Worm (Caenorhabditis elegans): ENCODE measurements around the gene cutl-22.

The cutl-22 gene

ce11 chrV:1155914-1156313 lies 14.4 kb downstream of the cutl-22 start, which contains the start of gene cmd-1 (continued):
- TF ChIP-seq ctbp-1 (GFP tag; IDR thresholded peaks at IDR 0.05) = no peak
- no peak for TF ChIP-seq ZK546.5 (tag; optimal IDR thresholded peaks at IDR 0.05)
- no peak for TF ChIP-seq ztf-11 (tag; optimal IDR thresholded peaks at IDR 0.05)
- TF ChIP-seq madf-5 (GFP tag; IDR thresholded peaks at IDR 0.05) = no peak
- no peak for TF ChIP-seq Y105C5A.15 (GFP tag; IDR thresholded peaks at IDR 0.05)
- TF ChIP-seq arid-1 (GFP tag; conservative IDR thresholded peaks at IDR 0.05) = 0 out of 2 replicates have a peak, but pooled peaks have one; percentile 23
- TF ChIP-seq zfp-3 (GFP tag; conservative IDR thresholded peaks at IDR 0.05) = no peak
- TF ChIP-seq lin-13 (GFP tag; optimal IDR thresholded peaks at IDR 0.05) = no peak
- no peak for TF ChIP-seq dpl-1 (GFP tag; optimal IDR thresholded peaks at IDR 0.05)
- TF ChIP-seq nhr-6 (tag; optimal IDR thresholded peaks at IDR 0.05) = no peak
- no peak for TF ChIP-seq nhr-42 (GFP tag; IDR thresholded peaks at IDR 0.05)

ce11 chrV:1156431-1156830 lies 14.9 kb downstream of the cutl-22 start:
- TF ChIP-seq ama-1 (optimal IDR thresholded peaks at IDR 0.05) (peak; percentile 55), ceh-62 (tag; optimal IDR thresholded peaks at IDR 0.05) (no peak), aha-1 (tag) (peak; percentile 94)

- TF ChIP-seq R02D3.7 (tag; optimal IDR thresholded peaks at IDR 0.05) (no peak), pha-4 (GFP tag; IDR thresholded peaks at IDR 0.05) (0 out of 2 replicates have a peak, but pooled peaks have one; percentile 11), pha-4 (tag; optimal IDR thresholded peaks at IDR 0.05) (no peak), ama-1 (optimal IDR thresholded peaks at IDR 0.05) (peak; percentile 87), arid-1 (GFP tag; conservative IDR thresholded peaks at IDR 0.05) (no peak), ctbp-1 (GFP tag; IDR thresholded peaks at IDR 0.05) (0 out of 2 replicates have a peak, but pooled peaks have one; percentile 7), nhr-77 (tag; optimal IDR thresholded peaks at IDR 0.05) (peak; percentile 2), tra-1 (GFP tag; IDR thresholded peaks at IDR 0.05) (0 out of 2 replicates have a peak, but pooled peaks have one; percentile 10), aha-1 (tag) (peak; percentile 85), Y105C5A.15 (GFP tag; IDR thresholded peaks at IDR 0.05) (no peak)
Observed at ce11 chrV:1157443-1157842, 15.9 kb downstream of the cutl-22 start.

- TF ChIP-seq mep-1 (tag; optimal IDR thresholded peaks at IDR 0.05) (peak; percentile 32), mdt-29 (GFP tag; IDR thresholded peaks at IDR 0.05) (no peak), nhr-42 (GFP tag; IDR thresholded peaks at IDR 0.05) (peak; percentile 66; the same call in 1 of the 2 replicates), arid-1 (GFP tag; conservative IDR thresholded peaks at IDR 0.05) (peak; percentile 64; the same call in 1 of the 2 replicates), ceh-28 (tag; optimal IDR thresholded peaks at IDR 0.05) (peak; percentile 15), dmd-8 (GFP tag; IDR thresholded peaks at IDR 0.05) (no peak), nhr-11 (tag; optimal IDR thresholded peaks at IDR 0.05) (no peak), dmd-6 (GFP tag; IDR thresholded peaks at IDR 0.05) (no peak), nhr-237 (tag; optimal IDR thresholded peaks at IDR 0.05) (no peak), egl-43 (GFP tag; IDR thresholded peaks at IDR 0.05) (peak; percentile 70), pha-4 (GFP tag; IDR thresholded peaks at IDR 0.05) (0 out of 2 replicates have a peak, but pooled peaks have one; percentile 33), pha-4 (tag; optimal IDR thresholded peaks at IDR 0.05) (no peak), lin-1 (GFP tag; IDR thresholded peaks at IDR 0.05) (no peak), hlh-11 (tag; optimal IDR thresholded peaks at IDR 0.05) (no peak), madf-5 (GFP tag; IDR thresholded peaks at IDR 0.05) (peak in 1 of 2 experiments; percentile 66; a peak in 1 of 4 replicates), pqm-1 (tag; optimal IDR thresholded peaks at IDR 0.05) (no peak), lim-7 (GFP tag; IDR thresholded peaks at IDR 0.05) (peak; percentile 47; the same call in 1 of the 2 replicates), skn-1 (tag; optimal IDR thresholded peaks at IDR 0.05) (no peak), F26F4.8 (GFP tag; conservative IDR thresholded peaks at IDR 0.05) (no peak), snpc-4 (tag; optimal IDR thresholded peaks at IDR 0.05) (no peak), zip-11 (GFP tag; IDR thresholded peaks at IDR 0.05) (no peak), spr-1 (tag; optimal IDR thresholded peaks at IDR 0.05) (no peak), hmg-1.1 (GFP tag; IDR thresholded peaks at IDR 0.05) (0 out of 2 replicates have a peak, but pooled peaks have one; percentile 26), egl-27 (tag; optimal IDR thresholded peaks at IDR 0.05) (no peak), vab-7 (GFP tag; IDR thresholded peaks at IDR 0.05) (peak; percentile 50; the same call in 1 of the 2 replicates), mes-2 (tag; optimal IDR thresholded peaks at IDR 0.05; ENCODE audit: poor library complexity, severe bottlenecking) (peak; percentile 63), Y48G9A.11 (GFP tag; IDR thresholded peaks at IDR 0.05) (peak; percentile 57; the same call in 1 of the 2 replicates), fos-1 (tag; optimal IDR thresholded peaks at IDR 0.05) (no peak), F44E2.7 (GFP tag; IDR thresholded peaks at IDR 0.05) (0 out of 2 replicates have a peak, but pooled peaks have one; percentile 39), nhr-102 (tag; optimal IDR thresholded peaks at IDR 0.05) (peak; percentile 79), ctbp-1 (GFP tag; IDR thresholded peaks at IDR 0.05) (peak; percentile 73), aha-1 (tag) (peak; percentile 95), spr-3 (GFP tag; optimal IDR thresholded peaks at IDR 0.05) (no peak), Y5F2A.4 (GFP tag; optimal IDR thresholded peaks at IDR 0.05) (peak; percentile 19)
Observed at ce11 chrV:1158247-1158646, 16.7 kb downstream of the cutl-22 start.
